Worm (Caenorhabditis elegans) whole organism, midembryonic: ENCODE data around the gene C18H9.1.

Experiments
- cog-1 ChIP-seq: sonication (generic microtip); optimal IDR thresholded peaks from 2 replicates; lab custom pipeline; 2016; ENCODE audit warnings: missing genetic modification characterization, missing compliant biosample characterization
- flt-1 ChIP-seq: fragments of 200-800 bp; sonication (Bioruptor generic); IDR thresholded peaks from 2 replicates; pipeline ENCODE4 v1.3.6; 2022; ENCODE audit warnings: missing genetic modification characterization, missing compliant biosample characterization
- klf-2 ChIP-seq: fragments of 200-800 bp; sonication (Bioruptor generic); conservative IDR thresholded peaks from 2 replicates; pipeline ENCODE4 v1.3.6; 2022; ENCODE audit warnings: missing genetic modification reagents, missing genetic modification characterization, missing compliant biosample characterization
- med-1 ChIP-seq: sonication (generic microtip); optimal IDR thresholded peaks from 2 replicates; lab custom pipeline; 2017; ENCODE audit warnings: missing genetic modification characterization, mild to moderate bottlenecking, missing compliant biosample characterization, antibody characterized with exemption, missing genetic modification reagents; ENCODE audit not compliant: insufficient read depth
- ztf-23 ChIP-seq: fragments of 200-800 bp; sonication (Bioruptor generic); IDR thresholded peaks from 2 replicates; pipeline ENCODE4 v1.3.6; 2022; ENCODE audit warnings: missing genetic modification reagents, missing genetic modification characterization, missing compliant biosample characterization

DNA sequence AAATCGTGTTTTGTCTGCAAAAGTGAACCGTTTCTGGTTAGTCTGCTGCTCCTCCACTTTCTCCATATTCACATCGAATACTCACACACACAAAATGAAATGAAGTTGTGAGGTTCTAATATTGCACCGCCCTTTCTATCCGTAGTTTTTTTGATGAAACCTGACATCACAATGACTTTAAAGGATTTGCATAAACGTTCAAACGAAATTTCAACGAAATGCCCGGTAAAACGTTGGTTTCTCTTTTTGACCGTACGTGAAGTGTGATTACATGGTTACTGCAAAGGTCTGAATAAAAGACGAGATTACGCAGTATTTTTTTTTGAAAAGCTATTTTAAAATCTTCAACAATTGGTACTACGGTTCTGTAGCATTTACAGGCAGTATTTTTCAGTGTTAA, 44.6 kb upstream of the C18H9.1 start, which contains the start of gene T19D12.9:
- TF ChIP-seq flt-1 (no peak), med-1 (GFP tag; lab: Kevin White, UChicago) (no peak), klf-2 (GFP tag; lab: Robert Waterston, UW) (no peak), ztf-23 (GFP tag; lab: Robert Waterston, UW) (no peak), cog-1 (tag; lab: Kevin White, UChicago) (no peak)
